Fruit fly (Drosophila melanogaster): ENCODE results near the gene CG43732.
A peak's percentile ranks its signal among the peaks of the same experiment; 100 is the strongest.

Gene CG43732

DNA sequence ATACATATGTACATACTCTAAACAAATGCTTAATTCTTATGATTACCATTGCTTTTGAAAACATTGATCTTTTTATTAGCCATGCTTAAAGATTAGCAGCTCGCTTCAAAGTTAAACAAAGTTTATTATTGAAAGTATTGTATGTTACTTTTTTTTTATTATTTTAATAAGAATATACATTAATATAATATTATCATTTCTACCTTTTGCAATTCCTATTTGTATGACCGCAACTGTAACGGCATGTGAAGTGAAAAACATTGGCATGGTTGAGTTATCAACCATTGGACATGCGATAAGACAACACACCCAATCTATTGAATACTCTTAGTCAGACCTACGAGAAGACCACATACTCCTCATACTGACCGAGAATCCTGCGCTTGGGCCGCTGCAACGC lies 39.1 kb upstream of the CG43732 start (continued):
- no peak for TF ChIP-seq scrt (GFP tag; optimal IDR thresholded peaks at IDR 0.05)
- TF ChIP-seq CG6854 (GFP tag; optimal IDR thresholded peaks at IDR 0.05): no peak
- no peak for TF ChIP-seq croc (GFP tag; conservative IDR thresholded peaks at IDR 0.05)
- no peak for TF ChIP-seq Kr (GFP tag; optimal IDR thresholded peaks at IDR 0.05)
- TF ChIP-seq ase (GFP tag; IDR thresholded peaks at IDR 0.05): no peak
- TF ChIP-seq schlank (tag; optimal IDR thresholded peaks at IDR 0.05): no peak
- no peak for TF ChIP-seq Ada2b (GFP tag; IDR thresholded peaks at IDR 0.05)
- TF ChIP-seq Camta (GFP tag; optimal IDR thresholded peaks at IDR 0.05): no peak
- TF ChIP-seq CG6254 (GFP tag; optimal IDR thresholded peaks at IDR 0.05): no peak
- TF ChIP-seq unpg (GFP tag; optimal IDR thresholded peaks at IDR 0.05): peak; percentile 39
- no peak for TF ChIP-seq her (GFP tag; optimal IDR thresholded peaks at IDR 0.05)
- no peak for TF ChIP-seq HLHmδ (GFP tag; optimal IDR thresholded peaks at IDR 0.05)
- TF ChIP-seq CG3281 (GFP tag; optimal IDR thresholded peaks at IDR 0.05): peak; percentile 37
- TF ChIP-seq dm (GFP tag; optimal IDR thresholded peaks at IDR 0.05): no peak
- TF ChIP-seq Hmx (GFP tag; optimal IDR thresholded peaks at IDR 0.05): no peak
- TF ChIP-seq CG9817 (tag; optimal IDR thresholded peaks at IDR 0.05): no peak
- no peak for TF ChIP-seq grn (GFP tag; optimal IDR thresholded peaks at IDR 0.05)
- no peak for TF ChIP-seq bcd (GFP tag; optimal IDR thresholded peaks at IDR 0.05)
- TF ChIP-seq CG34224 (GFP tag; IDR thresholded peaks at IDR 0.05; ENCODE audit: partially characterized antibody): no peak
- TF ChIP-seq CG16863 (GFP tag; optimal IDR thresholded peaks at IDR 0.05): no peak
- peak; percentile 49 for TF ChIP-seq Hand (GFP tag; optimal IDR thresholded peaks at IDR 0.05)
- no peak for TF ChIP-seq sim (GFP tag; IDR thresholded peaks at IDR 0.05)
- TF ChIP-seq lmd (GFP tag; IDR thresholded peaks at IDR 0.05): no peak
- TF ChIP-seq pfk (GFP tag; optimal IDR thresholded peaks at IDR 0.05): no peak
- TF ChIP-seq sr (GFP tag; IDR thresholded peaks at IDR 0.05): no peak
- TF ChIP-seq CG16815 (GFP tag; optimal IDR thresholded peaks at IDR 0.05): no peak
- no peak for TF ChIP-seq lov (optimal IDR thresholded peaks at IDR 0.05)
- no peak for TF ChIP-seq lov (GFP tag; IDR thresholded peaks at IDR 0.05)
- no peak for TF ChIP-seq bbx (GFP tag; IDR thresholded peaks at IDR 0.05; ENCODE audit: partially characterized antibody)
- TF ChIP-seq crol (GFP tag; IDR thresholded peaks at IDR 0.05): no peak
- TF ChIP-seq CG3995 (GFP tag; optimal IDR thresholded peaks at IDR 0.05): no peak
- no peak for TF ChIP-seq Six4 (GFP tag; optimal IDR thresholded peaks at IDR 0.05)
- no peak for TF ChIP-seq CG18476 (GFP tag; optimal IDR thresholded peaks at IDR 0.05)
- no peak for TF ChIP-seq CG12155 (GFP tag; optimal IDR thresholded peaks at IDR 0.05)
- TF ChIP-seq fd3F (GFP tag; optimal IDR thresholded peaks at IDR 0.05): no peak
- TF ChIP-seq Ets97D (GFP tag; optimal IDR thresholded peaks at IDR 0.05): no peak
- TF ChIP-seq HmgZ (tag; optimal IDR thresholded peaks at IDR 0.05): peak; percentile 9
- TF ChIP-seq CG12299 (tag; optimal IDR thresholded peaks at IDR 0.05): no peak
- no peak for TF ChIP-seq TFAM (GFP tag; optimal IDR thresholded peaks at IDR 0.05)
- TF ChIP-seq Nf-YA (GFP tag; IDR thresholded peaks at IDR 0.05): no peak
- no peak for TF ChIP-seq CG10654 (GFP tag; optimal IDR thresholded peaks at IDR 0.05)
- TF ChIP-seq bsh (GFP tag; optimal IDR thresholded peaks at IDR 0.05): no peak
- TF ChIP-seq kay (GFP tag; optimal IDR thresholded peaks at IDR 0.05): no peak
- TF ChIP-seq dmrt99B (tag; optimal IDR thresholded peaks at IDR 0.05): peak; percentile 19
- no peak for TF ChIP-seq tll (GFP tag; optimal IDR thresholded peaks at IDR 0.05)
- TF ChIP-seq D19A (tag; optimal IDR thresholded peaks at IDR 0.05): peak; percentile 41
- TF ChIP-seq zf30C (GFP tag; optimal IDR thresholded peaks at IDR 0.05): no peak
- TF ChIP-seq row (GFP tag; IDR thresholded peaks at IDR 0.05): peak; percentile 40; the same call in 2 of the 3 replicates
- no peak for TF ChIP-seq CG12104 (GFP tag; optimal IDR thresholded peaks at IDR 0.05)
- no peak for TF ChIP-seq HLH54F (GFP tag; optimal IDR thresholded peaks at IDR 0.05)
- TF ChIP-seq lola (GFP tag; optimal IDR thresholded peaks at IDR 0.05): no peak
- no peak for TF ChIP-seq CG10959 (GFP tag; IDR thresholded peaks at IDR 0.05)
